Fruit fly (Drosophila melanogaster) whole organism, larva: ENCODE results near the gene CG31100.

ENCODE experiments used
- noc ChIP-seq: fragments of 200-800 bp; sonication (Bioruptor generic); optimal IDR thresholded peaks from 3 replicates; lab custom pipeline; 2019; ENCODE audit warnings: missing biosample characterization, mild to moderate bottlenecking, missing genetic modification characterization, moderate library complexity

CG31100 gene

dm6 chr3R:9003600-9004223 lies at the start of gene CG31100, which contains the start of gene CG11980:
Gene CG31100 (minus strand): TSS chr3R:9003650.
Gene CG11980 (plus strand): TSS chr3R:9004017.
- no peak for TF ChIP-seq noc (tag; lab: Kevin White, UChicago)

- peak; percentile 47 for TF ChIP-seq noc (tag; lab: Kevin White, UChicago)
Observed at dm6 chr3R:9053021-9053420, 49.6 kb upstream of the CG31100 start.

dm6 chr3R:9051937-9052680 lies 48.7 kb upstream of the CG31100 start, which contains the start of gene Kdm2:
Gene Kdm2 (plus strand): TSS chr3R:9052495.
- TF ChIP-seq noc (tag; lab: Kevin White, UChicago): no peak

- TF ChIP-seq noc (tag; lab: Kevin White, UChicago): no peak
Observed at dm6 chr3R:9050519-9051119, 47.2 kb upstream of the CG31100 start, which contains the start of gene Nmdmc. Gene Nmdmc (minus strand): TSS chr3R:9050555.

- TF ChIP-seq noc (tag; lab: Kevin White, UChicago): no peak
Observed at dm6 chr3R:9049091-9049981, 45.9 kb upstream of the CG31100 start.

dm6 chr3R:9048466-9049072 lies 45.1 kb upstream of the CG31100 start, which contains the start of gene Mst85C:
Gene Mst85C (plus strand): TSS chr3R:9048645.
- TF ChIP-seq noc (tag; lab: Kevin White, UChicago): no peak

dm6 chr3R:9047561-9048465 lies 44.4 kb upstream of the CG31100 start, which contains the start of gene Rel:
Gene Rel (minus strand): TSS chr3R:9047977.
- peak; percentile 57 for TF ChIP-seq noc (tag; lab: Kevin White, UChicago)

dm6 chr3R:9046954-9047353 lies 43.5 kb upstream of the CG31100 start:
- no peak for TF ChIP-seq noc (tag; lab: Kevin White, UChicago)

- TF ChIP-seq noc (tag; lab: Kevin White, UChicago): no peak
Observed at dm6 chr3R:9045733-9046132, 42.3 kb upstream of the CG31100 start.

dm6 chr3R:9043610-9044009 lies 40.2 kb upstream of the CG31100 start:
- TF ChIP-seq noc (tag; lab: Kevin White, UChicago): no peak

dm6 chr3R:9039448-9039847 lies 36.0 kb upstream of the CG31100 start, which contains the start of gene neur:
Gene neur (minus strand): TSS chr3R:9039471.
- no peak for TF ChIP-seq noc (tag; lab: Kevin White, UChicago)

- TF ChIP-seq noc (tag; lab: Kevin White, UChicago): no peak
Observed at dm6 chr3R:9038652-9039051, 35.2 kb upstream of the CG31100 start, which contains the start of gene hyx. Gene hyx (plus strand): TSS chr3R:9038760.

dm6 chr3R:9037946-9038345 lies 34.5 kb upstream of the CG31100 start:
- TF ChIP-seq noc (tag; lab: Kevin White, UChicago): no peak

- no peak for TF ChIP-seq noc (tag; lab: Kevin White, UChicago)
Observed at dm6 chr3R:9035252-9035651, 31.8 kb upstream of the CG31100 start.
